Fruit fly (Drosophila melanogaster) whole organism: ENCODE results near the gene CG14851.

ENCODE experiments used
- CG8478 ChIP-seq: fragments of >200 bp; optimal IDR thresholded peaks from 2 replicates; lab custom pipeline; 2018; ENCODE audit warnings: inconsistent platforms
- EcR ChIP-seq, 2 experiments: fragments of >200 bp; optimal IDR thresholded peaks; 2 replicates each; lab custom pipeline; 2017; ENCODE audit warnings: missing biosample characterization in 2 of 2, missing genetic modification characterization in 2 of 2, missing genetic modification reagents in 2 of 2
- psq ChIP-seq: fragments of >200 bp; optimal IDR thresholded peaks from 2 replicates; lab custom pipeline; 2017
- usp ChIP-seq: fragments of >200 bp; optimal IDR thresholded peaks from 2 replicates; lab custom pipeline; 2017; ENCODE audit warnings: missing biosample characterization, missing genetic modification characterization, mixed read lengths

- TF ChIP-seq CG8478 (lab: Kevin White, UChicago) (no peak), usp (GFP tag; lab: Kevin White, UChicago) (no peak), EcR (GFP tag; optimal IDR thresholded peaks at IDR 0.05; lab: Kevin White, UChicago) (no peak), psq (lab: Kevin White, UChicago) (no peak)
Measured at dm6 chr3R:14568501-14569137, 6.5 kb downstream of the CG14851 start, which contains the start of gene CG8066.
